Worm (Caenorhabditis elegans): ENCODE data around the gene T26E4.3.

Gene T26E4.3

ce11 chrV:15766122-15766594, 16.4 kb upstream of the T26E4.3 start, which contains the start of the genes haf-3 and F57A10.2:
TSS of gene haf-3 (minus strand) at chrV:15766172.
TSS of gene F57A10.2 (plus strand) at chrV:15766575.
- TF ChIP-seq nhr-6 (tag; optimal IDR thresholded peaks at IDR 0.05) (peak; percentile 84), skn-1 (tag; optimal IDR thresholded peaks at IDR 0.05) (no peak), nhr-12 (tag; optimal IDR thresholded peaks at IDR 0.05) (no peak), unc-55 (GFP tag; optimal IDR thresholded peaks at IDR 0.05) (peak; percentile 94), nhr-10 (tag; optimal IDR thresholded peaks at IDR 0.05) (peak; percentile 81), ceh-16 (tag; optimal IDR thresholded peaks at IDR 0.05) (peak; percentile 60), R02D3.7 (tag; optimal IDR thresholded peaks at IDR 0.05) (peak; percentile 72), nhr-21 (tag; optimal IDR thresholded peaks at IDR 0.05) (peak; percentile 87), sma-3 (GFP tag; optimal IDR thresholded peaks at IDR 0.05) (peak; percentile 92), ama-1 (optimal IDR thresholded peaks at IDR 0.05) (peak; percentile 60), ztf-4 (tag; optimal IDR thresholded peaks at IDR 0.05) (peak; percentile 84), nhr-129 (tag; optimal IDR thresholded peaks at IDR 0.05) (peak; percentile 78), lsy-2 (tag; optimal IDR thresholded peaks at IDR 0.05) (peak; percentile 92 to 96), F13H6.1 (tag; optimal IDR thresholded peaks at IDR 0.05) (peak; percentile 91), mab-5 (tag; optimal IDR thresholded peaks at IDR 0.05) (peak; percentile 90), Y55F3AM.14 (GFP tag; optimal IDR thresholded peaks at IDR 0.05) (peak; percentile 37), nhr-11 (tag; optimal IDR thresholded peaks at IDR 0.05) (no peak), ceh-82 (tag; optimal IDR thresholded peaks at IDR 0.05) (peak; percentile 78), nhr-25 (tag; optimal IDR thresholded peaks at IDR 0.05) (peak; percentile 92), alr-1 (tag; optimal IDR thresholded peaks at IDR 0.05) (no peak), elt-3 (tag; optimal IDR thresholded peaks at IDR 0.05) (no peak), elt-1 (tag; optimal IDR thresholded peaks at IDR 0.05) (no peak), ztf-1 (GFP tag; conservative IDR thresholded peaks at IDR 0.05) (no peak), gmeb-1 (tag; optimal IDR thresholded peaks at IDR 0.05) (peak; percentile 99), lin-39 (tag; optimal IDR thresholded peaks at IDR 0.05) (no peak), egl-27 (tag; optimal IDR thresholded peaks at IDR 0.05) (peak; percentile 92), nhr-77 (tag; optimal IDR thresholded peaks at IDR 0.05) (peak; percentile 68), zag-1 (tag; optimal IDR thresholded peaks at IDR 0.05) (peak; percentile 67), mdl-1 (tag; optimal IDR thresholded peaks at IDR 0.05) (peak in 1 of 2 experiments; percentile 19), fos-1 (tag; optimal IDR thresholded peaks at IDR 0.05) (peak; percentile 57), aly-2 (tag; optimal IDR thresholded peaks at IDR 0.05) (no peak), ztf-11 (tag; optimal IDR thresholded peaks at IDR 0.05) (no peak), unc-62 (GFP tag; optimal IDR thresholded peaks at IDR 0.05) (peak; percentile 33), nhr-237 (tag; optimal IDR thresholded peaks at IDR 0.05) (peak; percentile 80), dmd-4 (tag; optimal IDR thresholded peaks at IDR 0.05) (peak; percentile 41), crh-2 (tag; optimal IDR thresholded peaks at IDR 0.05) (peak; percentile 94), peb-1 (tag; optimal IDR thresholded peaks at IDR 0.05) (no peak), mbf-1 (tag; optimal IDR thresholded peaks at IDR 0.05) (no peak), ZK546.5 (tag; optimal IDR thresholded peaks at IDR 0.05) (no peak), lin-13 (GFP tag; optimal IDR thresholded peaks at IDR 0.05) (peak; percentile 92), C34F6.9 (tag; optimal IDR thresholded peaks at IDR 0.05) (peak; percentile 96), blmp-1 (tag; optimal IDR thresholded peaks at IDR 0.05; ENCODE audit: insufficient read depth) (peak; percentile 9), sem-4 (tag; optimal IDR thresholded peaks at IDR 0.05) (peak; percentile 83), sma-9 (GFP tag; optimal IDR thresholded peaks at IDR 0.05) (peak; percentile 95), sma-9 (tag; optimal IDR thresholded peaks at IDR 0.05) (no peak), lin-11 (tag; optimal IDR thresholded peaks at IDR 0.05) (peak; percentile 64), unc-39 (tag; optimal IDR thresholded peaks at IDR 0.05) (no peak), snpc-4 (tag; optimal IDR thresholded peaks at IDR 0.05) (peak; percentile 87), nhr-23 (tag; optimal IDR thresholded peaks at IDR 0.05) (no peak)

All from whole organism, L2 larva.